Worm (Caenorhabditis elegans) whole organism, L1 larva: ENCODE data around the gene Y116F11B.17.

Source experiments
- C16A3.4 ChIP-seq: fragments of 150-350 bp; optimal IDR thresholded peaks from 2 replicates; lab custom pipeline; 2014; ENCODE audit warnings: missing biosample characterization, missing genetic modification characterization
- C34B4.2 ChIP-seq: sonication (generic microtip); optimal IDR thresholded peaks from 2 replicates; lab custom pipeline; 2017; ENCODE audit warnings: mild to moderate bottlenecking, missing genetic modification characterization, missing compliant biosample characterization
- ama-1 ChIP-seq: fragments of 150-350 bp; optimal IDR thresholded peaks from 2 replicates; lab custom pipeline; 2014
- ceh-88 ChIP-seq: fragments of 200-800 bp; sonication (Bioruptor generic); IDR thresholded peaks from 2 replicates; pipeline ENCODE4 v1.3.6; 2022; ENCODE audit warnings: missing genetic modification characterization, missing compliant biosample characterization
- dpl-1 ChIP-seq, 3 experiments: fragments of 150-350 bp in 2 of 3; sonication (generic microtip) in 1 of 3; optimal IDR thresholded peaks; 2 replicates each; lab custom pipeline; 2014 to 2017; ENCODE audit warnings: missing biosample characterization in 3 of 3, missing genetic modification characterization in 3 of 3, missing genetic modification reagents in 3 of 3
- nhr-28 ChIP-seq: fragments of 150-350 bp; optimal IDR thresholded peaks from 2 replicates; lab custom pipeline; 2014; ENCODE audit warnings: missing biosample characterization, missing genetic modification characterization
- snpc-4 ChIP-seq: fragments of 150-350 bp; optimal IDR thresholded peaks from 2 replicates; lab custom pipeline; 2014; ENCODE audit warnings: missing biosample characterization, missing genetic modification characterization
- snu-23 ChIP-seq: sonication (generic microtip); optimal IDR thresholded peaks from 2 replicates; lab custom pipeline; 2016; ENCODE audit warnings: missing genetic modification characterization, missing compliant biosample characterization
- unc-62 ChIP-seq: fragments of 150-350 bp; optimal IDR thresholded peaks from 2 replicates; lab custom pipeline; 2014; ENCODE audit warnings: missing biosample characterization, missing genetic modification reagents, missing genetic modification characterization

DNA sequence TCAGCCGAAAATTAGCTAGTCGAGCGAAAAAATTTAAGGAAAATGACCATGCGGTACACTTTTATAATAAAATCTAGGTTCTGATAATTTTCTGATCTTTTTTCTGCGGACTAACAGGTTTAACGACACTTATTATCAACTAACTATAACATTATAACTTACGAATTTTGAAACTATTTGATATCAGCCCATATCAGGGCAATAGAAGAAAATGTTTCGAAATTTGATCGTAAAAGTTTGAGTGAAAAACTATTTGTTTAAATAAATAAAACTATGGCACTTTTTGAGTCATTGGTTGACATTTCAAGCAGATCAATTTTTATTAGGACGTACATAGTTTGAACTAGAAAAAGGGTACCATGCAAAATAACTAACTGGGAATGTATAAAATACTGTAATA, 8.8 kb upstream of the Y116F11B.17 start, which contains the start of gene pcp-4:
- TF ChIP-seq snu-23: no peak
- no peak for TF ChIP-seq C16A3.4
- no peak for TF ChIP-seq C34B4.2 (tag; lab: Kevin White, UChicago)
- TF ChIP-seq nhr-28: no peak
- TF ChIP-seq unc-62 (GFP tag; lab: Kevin White, UChicago): no peak
- TF ChIP-seq snpc-4 (tag; lab: Kevin White, UChicago): no peak
- no peak for TF ChIP-seq ceh-88 (GFP tag; lab: Robert Waterston, UW)
- no peak for TF ChIP-seq ama-1 (lab: Kevin White, UChicago)
- TF ChIP-seq dpl-1 (GFP tag; optimal IDR thresholded peaks at IDR 0.05; lab: Kevin White, UChicago): no peak
